Fruit fly (Drosophila melanogaster): ENCODE measurements around the gene ScsbetaA.

The ScsbetaA gene

DNA sequence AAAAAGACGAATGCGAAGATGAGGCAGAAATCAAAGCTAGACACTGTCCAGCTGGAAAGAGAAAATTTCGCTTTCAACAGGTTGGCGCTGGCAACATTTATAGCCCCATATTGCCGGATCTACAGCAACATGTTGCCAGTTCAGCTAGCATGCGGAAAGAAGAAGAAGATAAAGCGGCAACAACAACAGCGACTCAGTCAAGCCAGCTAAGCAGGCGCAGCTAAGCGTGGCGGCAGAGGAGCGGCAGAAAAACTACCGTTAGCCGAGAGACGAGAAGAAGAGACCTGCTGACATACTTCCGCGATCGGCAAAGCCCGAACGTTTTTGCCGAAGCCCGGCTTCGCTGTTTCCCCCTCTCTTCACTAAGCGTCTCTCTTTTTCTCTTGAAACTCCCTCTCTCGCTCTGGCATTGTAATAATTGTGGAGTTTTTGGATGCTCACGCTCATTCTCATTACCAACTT, 16.9 kb downstream of the ScsbetaA start (continued):
- TF ChIP-seq vvl (GFP tag; IDR thresholded peaks at IDR 0.05) (peak; percentile 11; the same call in 1 of the 2 replicates), Sox100B (GFP tag; optimal IDR thresholded peaks at IDR 0.05) (no peak), chm (GFP tag; IDR thresholded peaks at IDR 0.05) (0 out of 2 replicates have a peak, but pooled peaks have one; percentile 10), stwl (tag; optimal IDR thresholded peaks at IDR 0.05) (no peak), Med (GFP tag) (peak; percentile 32), CG3163 (GFP tag; optimal IDR thresholded peaks at IDR 0.05) (peak; percentile 33), CG4360 (GFP tag; IDR thresholded peaks at IDR 0.05) (peak; percentile 98), Deaf1 (tag; optimal IDR thresholded peaks at IDR 0.05) (peak; percentile 96), CG11504 (tag; optimal IDR thresholded peaks at IDR 0.05) (peak; percentile 99), rib (GFP tag; IDR thresholded peaks at IDR 0.05) (peak; percentile 55; the same call in 1 of the 2 replicates), amos (GFP tag; IDR thresholded peaks at IDR 0.05; ENCODE audit: partially characterized antibody) (peak; percentile 35; the same call in 1 of the 2 replicates), CG12769 (tag; optimal IDR thresholded peaks at IDR 0.05) (peak; percentile 5), CG13287 (GFP tag; IDR thresholded peaks at IDR 0.05; ENCODE audit: partially characterized antibody) (peak; percentile 10; the same call in 1 of the 2 replicates), Eip74EF (GFP tag; optimal IDR thresholded peaks at IDR 0.05) (peak in 1 of 2 experiments; percentile 86), ci (GFP tag; IDR thresholded peaks at IDR 0.05) (0 out of 3 replicates have a peak, but pooled peaks have one; percentile 32), kni (GFP tag; optimal IDR thresholded peaks at IDR 0.05) (peak; percentile 72), crol (GFP tag; IDR thresholded peaks at IDR 0.05) (0 out of 2 replicates have a peak, but pooled peaks have one; percentile 15)

- TF ChIP-seq gro (GFP tag; optimal IDR thresholded peaks at IDR 0.05): no peak
- TF ChIP-seq CG4707 (GFP tag; optimal IDR thresholded peaks at IDR 0.05): peak; percentile 18
- TF ChIP-seq sd (tag; optimal IDR thresholded peaks at IDR 0.05): peak; percentile 33
- 0 out of 2 replicates have a peak, but pooled peaks have one; percentile 8 for TF ChIP-seq gt (GFP tag; IDR thresholded peaks at IDR 0.05)
- 0 out of 3 replicates have a peak, but pooled peaks have one; percentile 52 for TF ChIP-seq CG11456 (GFP tag; IDR thresholded peaks at IDR 0.05)
- TF ChIP-seq lilli (GFP tag; optimal IDR thresholded peaks at IDR 0.05): no peak
- TF ChIP-seq row (GFP tag; IDR thresholded peaks at IDR 0.05): 0 out of 3 replicates have a peak, but pooled peaks have one; percentile 9
- TF ChIP-seq Side (GFP tag; optimal IDR thresholded peaks at IDR 0.05): no peak
- peak; percentile 44 for TF ChIP-seq cg (GFP tag; optimal IDR thresholded peaks at IDR 0.05)
- TF ChIP-seq sr (GFP tag; IDR thresholded peaks at IDR 0.05): 0 out of 3 replicates have a peak, but pooled peaks have one; percentile 42
- TF ChIP-seq chinmo (GFP tag; IDR thresholded peaks at IDR 0.05; ENCODE audit: partially characterized antibody): peak; percentile 65; the same call in 1 of the 4 replicates
Measured at dm6 chr3R:8956333-8956732, 17.8 kb downstream of the ScsbetaA start.

- TF ChIP-seq sens (GFP tag) (peak; percentile 1), ftz-f1 (GFP tag; optimal IDR thresholded peaks at IDR 0.05) (no peak), D19A (tag; optimal IDR thresholded peaks at IDR 0.05) (peak; percentile 70), dm (GFP tag; optimal IDR thresholded peaks at IDR 0.05) (no peak), CG11456 (GFP tag; IDR thresholded peaks at IDR 0.05) (0 out of 3 replicates have a peak, but pooled peaks have one; percentile 4)
Measured at dm6 chr3R:8957739-8958138, 19.2 kb downstream of the ScsbetaA start.

DNA sequence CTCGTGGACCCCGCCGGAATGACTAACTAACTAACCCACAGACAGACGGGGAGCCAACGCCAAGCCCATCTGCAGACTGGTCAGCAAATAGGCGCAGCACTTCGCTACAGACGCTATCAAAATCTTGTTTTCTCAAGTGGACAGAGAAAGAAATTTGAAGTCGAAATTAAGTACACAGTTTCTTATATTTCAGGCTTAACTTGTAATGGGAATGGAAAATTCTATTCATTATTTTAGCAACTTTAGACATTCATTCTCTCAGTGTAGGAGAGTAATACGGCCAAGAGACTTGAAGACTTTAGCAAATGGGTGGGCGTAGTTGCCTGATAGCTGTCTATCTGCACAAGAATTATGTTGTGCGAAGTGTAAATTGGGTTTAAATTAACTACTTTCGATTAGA, 19.8 kb downstream of the ScsbetaA start:
- TF ChIP-seq Chrac-16 (GFP tag; optimal IDR thresholded peaks at IDR 0.05) (no peak), Blimp-1 (GFP tag; optimal IDR thresholded peaks at IDR 0.05) (no peak), Ets65A (GFP tag) (peak; percentile 54), gem (tag; optimal IDR thresholded peaks at IDR 0.05) (peak; percentile 8), Xrp1 (GFP tag; IDR thresholded peaks at IDR 0.05) (0 out of 2 replicates have a peak, but pooled peaks have one; percentile 8), chinmo (GFP tag; IDR thresholded peaks at IDR 0.05; ENCODE audit: partially characterized antibody) (0 out of 4 replicates have a peak, but pooled peaks have one; percentile 35), lbe (GFP tag; optimal IDR thresholded peaks at IDR 0.05) (no peak), Drgx (GFP tag; IDR thresholded peaks at IDR 0.05) (peak; percentile 71), Meics (GFP tag; optimal IDR thresholded peaks at IDR 0.05) (no peak), bsh (GFP tag; optimal IDR thresholded peaks at IDR 0.05) (peak in 1 of 2 experiments; percentile 53)
